Worm (Caenorhabditis elegans): ENCODE data around the gene srw-120.
"Not testable (repeated sequence)": the region's sequence is repeated elsewhere in the genome, so short reads cannot be mapped to it uniquely, and the experiment has no call there.

srw-120 gene

ce11 chrV:2971307-2971999, 24.6 kb downstream of the srw-120 start, which contains the start of gene srw-129:
TSS of gene srw-129 (plus strand) at chrV:2971949.
- TF ChIP-seq ceh-31 (tag; optimal IDR thresholded peaks at IDR 0.05) = no peak

DNA sequence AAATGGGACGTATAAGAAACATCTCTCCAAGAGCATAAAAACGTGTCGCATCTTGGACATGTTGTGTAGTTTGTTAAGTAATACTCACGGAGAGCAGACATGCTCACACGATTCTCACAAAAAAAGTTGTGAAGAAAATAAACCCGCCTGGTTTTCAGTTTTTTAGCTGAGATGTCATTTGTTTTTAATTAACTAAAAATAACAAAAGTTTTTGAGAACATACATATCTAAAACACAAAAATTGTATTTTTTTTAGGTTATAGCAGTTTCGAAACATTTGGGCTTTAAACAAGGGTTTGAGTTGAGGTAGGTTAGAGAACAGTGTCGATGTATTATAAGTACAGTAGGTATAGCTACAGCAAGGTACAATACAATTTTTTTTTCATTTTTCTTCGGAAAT, 31.2 kb downstream of the srw-120 start, which contains the start of gene srh-88:
srh-88 (minus strand) TSS at position 101 of the 400 bp plus-strand sequence.
- TF ChIP-seq unc-3 (GFP tag; conservative IDR thresholded peaks at IDR 0.05) (no peak), unc-3 (tag; optimal IDR thresholded peaks at IDR 0.05) (no peak), sox-4 (tag; optimal IDR thresholded peaks at IDR 0.05) (no peak), C08G9.2 (tag; optimal IDR thresholded peaks at IDR 0.05) (no peak), hlh-6 (tag; optimal IDR thresholded peaks at IDR 0.05) (no peak), ets-4 (tag; optimal IDR thresholded peaks at IDR 0.05) (no peak)

DNA sequence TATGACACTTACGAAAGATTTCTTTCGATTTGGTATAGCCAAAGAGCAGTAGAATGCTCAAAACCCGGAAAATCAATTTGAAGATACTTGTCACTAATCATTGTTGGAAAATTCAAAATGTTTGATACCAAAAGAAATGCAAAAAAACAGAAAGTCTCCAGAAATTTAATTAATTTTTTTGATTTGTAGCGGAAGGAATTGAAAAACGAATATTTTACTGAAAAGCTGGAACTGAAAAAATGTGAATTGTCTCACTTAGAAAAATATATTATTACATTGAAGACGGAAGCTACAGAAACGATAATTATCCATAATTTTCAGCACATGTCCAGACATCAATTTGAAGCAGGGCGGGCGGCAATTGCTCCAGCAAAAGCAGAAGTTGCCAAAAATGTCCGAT, 33.0 kb downstream of the srw-120 start, which contains the start of gene srw-138:
srw-138 (minus strand) TSS at position 101 of the 400 bp plus-strand sequence.
- TF ChIP-seq tbx-7 (tag; optimal IDR thresholded peaks at IDR 0.05) = no peak
- TF ChIP-seq elt-4 (tag; optimal IDR thresholded peaks at IDR 0.05) = no peak
- TF ChIP-seq ceh-31 (tag; optimal IDR thresholded peaks at IDR 0.05) = no peak
- TF ChIP-seq sox-4 (tag; optimal IDR thresholded peaks at IDR 0.05) = no peak
- TF ChIP-seq T23F11.4 (GFP tag; optimal IDR thresholded peaks at IDR 0.05) = no peak

DNA sequence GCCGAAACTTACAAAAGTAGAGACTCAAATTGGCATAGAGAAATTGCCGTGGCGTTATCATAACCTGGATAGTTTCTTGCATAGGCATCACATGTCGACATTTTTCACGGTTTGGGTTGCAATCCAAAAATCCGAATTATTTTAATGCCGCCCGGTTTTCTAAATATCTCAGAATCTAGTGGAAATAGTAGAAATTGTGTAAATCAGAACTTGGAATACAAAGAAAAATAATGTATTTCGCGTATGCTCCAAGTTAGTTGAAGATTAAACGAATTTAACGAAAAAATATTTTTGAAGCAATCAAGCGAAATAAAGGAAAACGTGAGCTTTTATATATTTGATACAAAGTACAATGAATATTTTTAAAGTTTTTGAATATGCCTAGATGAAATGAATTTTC, 35.1 kb downstream of the srw-120 start, which contains the start of gene srw-144:
srw-144 (minus strand) TSS at position 101 of the 400 bp plus-strand sequence.
- TF ChIP-seq odd-2 (tag; optimal IDR thresholded peaks at IDR 0.05) (no peak), sox-4 (tag; optimal IDR thresholded peaks at IDR 0.05) (no peak), pha-2 (tag; optimal IDR thresholded peaks at IDR 0.05) (no peak), ceh-18 (tag; optimal IDR thresholded peaks at IDR 0.05) (no peak), tbx-2 (tag; optimal IDR thresholded peaks at IDR 0.05) (no peak), ceh-22 (tag; optimal IDR thresholded peaks at IDR 0.05) (no peak)

- no peak for TF ChIP-seq ceh-6 (GFP tag; optimal IDR thresholded peaks at IDR 0.05)
- no peak for TF ChIP-seq che-1 (tag; optimal IDR thresholded peaks at IDR 0.05)
- no peak for TF ChIP-seq dve-1 (tag; optimal IDR thresholded peaks at IDR 0.05)
- TF ChIP-seq ceh-34 (tag; optimal IDR thresholded peaks at IDR 0.05) = no peak
Measured at ce11 chrV:2958202-2958601, 37.8 kb downstream of the srw-120 start, which contains the start of gene srw-142. TSS of gene srw-142 (minus strand) at chrV:2958302.

ce11 chrV:2955342-2955741, 40.7 kb downstream of the srw-120 start, which contains the start of gene srh-248:
TSS of gene srh-248 (minus strand) at chrV:2955442.
- TF ChIP-seq ceh-45 (GFP tag; IDR thresholded peaks at IDR 0.05); ceh-18 (tag; optimal IDR thresholded peaks at IDR 0.05); pag-3 (tag; optimal IDR thresholded peaks at IDR 0.05; ENCODE audit: borderline replicate concordance): not testable (repeated sequence)

DNA sequence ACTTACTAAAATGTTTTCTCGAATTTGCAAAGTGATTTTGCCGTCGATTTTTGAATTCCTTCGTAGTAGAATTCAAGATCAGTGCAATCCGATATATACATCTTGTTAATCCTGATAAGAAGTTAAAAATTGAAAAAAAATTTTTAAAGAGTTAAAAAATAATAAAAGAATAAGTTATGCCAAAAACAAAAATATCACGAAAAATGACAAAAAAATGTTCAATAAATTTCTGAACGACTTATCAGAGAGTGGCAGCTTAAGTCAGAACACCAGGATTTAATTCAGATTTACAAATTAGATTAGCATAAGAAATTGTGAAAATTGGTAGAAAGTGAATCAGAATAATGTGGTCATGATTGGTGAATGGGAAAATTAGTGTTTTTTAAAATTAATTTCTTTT, 43.9 kb downstream of the srw-120 start, which contains the start of gene srw-122:
srw-122 (minus strand) TSS at position 101 of the 400 bp plus-strand sequence.
- TF ChIP-seq sdc-2, hlh-8, F13H6.1 (tag; optimal IDR thresholded peaks at IDR 0.05): not testable (repeated sequence)

ce11 chrV:2945602-2946001, 50.4 kb downstream of the srw-120 start, which contains the start of gene srh-87:
TSS of gene srh-87 (minus strand) at chrV:2945702.
- no peak for TF ChIP-seq fax-1 (tag; optimal IDR thresholded peaks at IDR 0.05)
- no peak for TF ChIP-seq hlh-8 (tag; optimal IDR thresholded peaks at IDR 0.05)
- TF ChIP-seq che-1 (tag; optimal IDR thresholded peaks at IDR 0.05) = no peak
- TF ChIP-seq gmeb-2 (tag; optimal IDR thresholded peaks at IDR 0.05) = no peak
- TF ChIP-seq hlh-13 (GFP tag; optimal IDR thresholded peaks at IDR 0.05) = no peak
- TF ChIP-seq C08G9.2 (tag; optimal IDR thresholded peaks at IDR 0.05) = no peak
- no peak for TF ChIP-seq F13H6.1 (tag; optimal IDR thresholded peaks at IDR 0.05)
- no peak for TF ChIP-seq ceh-19 (GFP tag; optimal IDR thresholded peaks at IDR 0.05)
- no peak for TF ChIP-seq sdc-2 (tag; optimal IDR thresholded peaks at IDR 0.05)
- no peak for TF ChIP-seq unc-42 (tag; optimal IDR thresholded peaks at IDR 0.05)
- TF ChIP-seq syd-9 (tag; optimal IDR thresholded peaks at IDR 0.05) = no peak
- no peak for TF ChIP-seq nhr-232 (tag; optimal IDR thresholded peaks at IDR 0.05)
- no peak for TF ChIP-seq sox-4 (tag; optimal IDR thresholded peaks at IDR 0.05)
- no peak for TF ChIP-seq Y22D7AL.16 (tag; optimal IDR thresholded peaks at IDR 0.05)
- TF ChIP-seq pag-3 (tag; optimal IDR thresholded peaks at IDR 0.05; ENCODE audit: borderline replicate concordance) = no peak
- no peak for TF ChIP-seq hlh-6 (tag; optimal IDR thresholded peaks at IDR 0.05)
- TF ChIP-seq sox-2 (GFP tag; IDR thresholded peaks at IDR 0.05) = no peak
- no peak for TF ChIP-seq pqm-1 (tag; optimal IDR thresholded peaks at IDR 0.05)
- TF ChIP-seq fkh-10 (GFP tag; optimal IDR thresholded peaks at IDR 0.05) = no peak
